Worm (Caenorhabditis elegans) whole organism, young adult: ENCODE measurements around the gene sut-2.
"Not testable (repeated sequence)": the region's sequence is repeated elsewhere in the genome, so short reads cannot be mapped to it uniquely, and the experiment has no call there.

Experiments used
- B0336.3 ChIP-seq: fragments of 200-800 bp; sonication (Bioruptor generic); IDR thresholded peaks from 2 replicates; pipeline ENCODE4 v1.3.6; 2022; ENCODE audit warnings: missing genetic modification characterization, missing compliant biosample characterization
- D2030.7 ChIP-seq: fragments of 200-800 bp; sonication (Bioruptor generic); IDR thresholded peaks from 2 replicates; pipeline ENCODE4 v1.3.6; 2022; ENCODE audit warnings: missing genetic modification reagents, missing genetic modification characterization, missing compliant biosample characterization
- F33H1.4 ChIP-seq: fragments of 200-800 bp; sonication (Bioruptor generic); IDR thresholded peaks from 2 replicates; pipeline ENCODE4 v1.3.6; 2022; ENCODE audit warnings: missing genetic modification reagents, missing genetic modification characterization, missing compliant biosample characterization
- attf-3 ChIP-seq: fragments of 200-800 bp; sonication (Bioruptor generic); conservative IDR thresholded peaks from 2 replicates; pipeline ENCODE4 v1.3.6; 2022; ENCODE audit warnings: missing genetic modification reagents, missing genetic modification characterization, missing compliant biosample characterization
- ceh-100 ChIP-seq: fragments of 200-800 bp; sonication (Bioruptor generic); IDR thresholded peaks from 2 replicates; pipeline ENCODE4 v1.3.6; 2022; ENCODE audit warnings: missing genetic modification reagents, missing genetic modification characterization, missing compliant biosample characterization
- ceh-91 ChIP-seq: fragments of 200-800 bp; sonication (Bioruptor generic); IDR thresholded peaks from 2 replicates; pipeline ENCODE4 v1.3.6; 2022; ENCODE audit warnings: missing genetic modification reagents, missing genetic modification characterization, missing compliant biosample characterization
- die-1 ChIP-seq: sonication (generic microtip); optimal IDR thresholded peaks from 2 replicates; lab custom pipeline; 2016; ENCODE audit warnings: missing genotype, mild to moderate bottlenecking, missing genetic modification characterization, missing compliant biosample characterization
- egrh-3 ChIP-seq: fragments of 200-800 bp; sonication (Bioruptor generic); IDR thresholded peaks from 2 replicates; pipeline ENCODE4 v1.3.6; 2022; ENCODE audit warnings: missing genetic modification reagents, missing genetic modification characterization, missing compliant biosample characterization
- ets-4 ChIP-seq: fragments of 200-800 bp; sonication (Bioruptor generic); optimal IDR thresholded peaks from 2 replicates; lab custom pipeline; 2018; ENCODE audit warnings: mild to moderate bottlenecking, missing genetic modification characterization, missing compliant biosample characterization
- hmg-1.2 ChIP-seq: fragments of 200-800 bp; sonication (Bioruptor generic); IDR thresholded peaks from 2 replicates; pipeline ENCODE4 v1.3.6; 2022; ENCODE audit warnings: missing genetic modification reagents, missing genetic modification characterization, missing compliant biosample characterization
- hrde-1 ChIP-seq: sonication (generic microtip); optimal IDR thresholded peaks from 2 replicates; lab custom pipeline; 2016; ENCODE audit warnings: missing genetic modification characterization, mild to moderate bottlenecking, missing compliant biosample characterization, moderate library complexity, missing genotype, missing genetic modification reagents, borderline replicate concordance
- lag-1 ChIP-seq: fragments of 200-800 bp; sonication (Bioruptor generic); IDR thresholded peaks from 2 replicates; pipeline ENCODE4 v1.3.6; 2022; ENCODE audit warnings: missing genetic modification reagents, missing genetic modification characterization, missing compliant biosample characterization
- let-607 ChIP-seq, 2 experiments: fragments of 200-800 bp in 1 of 2; sonication (Bioruptor generic) in 1 of 2; sonication (generic microtip) in 1 of 2; optimal IDR thresholded peaks; 2 replicates each; lab custom pipeline; 2016 to 2018; ENCODE audit warnings: mild to moderate bottlenecking in 2 of 2, missing compliant biosample characterization in 2 of 2, missing genetic modification characterization in 2 of 2, moderate library complexity in 2 of 2, missing genotype in 1 of 2
- lin-26 ChIP-seq: fragments of 200-800 bp; sonication (Bioruptor generic); IDR thresholded peaks from 2 replicates; pipeline ENCODE4 v1.3.6; 2022; ENCODE audit warnings: missing genetic modification reagents, missing genetic modification characterization, missing compliant biosample characterization
- lin-35 ChIP-seq, 3 experiments: fragments of 150-350 bp in 2 of 3; sonication (generic microtip) in 1 of 3; optimal IDR thresholded peaks; 2 replicates each; lab custom pipeline; 2014 to 2018; ENCODE audit warnings: missing biosample characterization in 3 of 3, missing genetic modification characterization in 3 of 3, missing genetic modification reagents in 3 of 3
- lin-40 ChIP-seq: sonication (generic microtip); optimal IDR thresholded peaks from 2 replicates; lab custom pipeline; 2016; ENCODE audit warnings: missing genetic modification characterization, mild to moderate bottlenecking, missing compliant biosample characterization, missing genotype, missing genetic modification reagents
- lir-1 ChIP-seq: fragments of 200-800 bp; sonication (Bioruptor generic); conservative IDR thresholded peaks from 2 replicates; pipeline ENCODE4 v1.3.6; 2022; ENCODE audit warnings: missing genetic modification reagents, missing genetic modification characterization, missing compliant biosample characterization
- lsl-1 ChIP-seq: fragments of 200-800 bp; sonication (Bioruptor generic); optimal IDR thresholded peaks from 2 replicates; lab custom pipeline; 2018; ENCODE audit warnings: mild to moderate bottlenecking, missing genetic modification characterization, moderate library complexity, missing compliant biosample characterization
- madf-6 ChIP-seq: fragments of 200-800 bp; sonication (Bioruptor generic); IDR thresholded peaks from 2 replicates; pipeline ENCODE4 v1.3.6; 2022; ENCODE audit warnings: missing genetic modification reagents, missing genetic modification characterization, missing compliant biosample characterization
- madf-8 ChIP-seq: fragments of 200-800 bp; sonication (Bioruptor generic); conservative IDR thresholded peaks from 2 replicates; pipeline ENCODE4 v1.3.6; 2022; ENCODE audit warnings: missing genetic modification reagents, missing genetic modification characterization, missing compliant biosample characterization
- mcd-1 ChIP-seq: fragments of 200-800 bp; sonication (Bioruptor generic); IDR thresholded peaks from 2 replicates; pipeline ENCODE4 v1.3.6; 2022; ENCODE audit warnings: missing genetic modification reagents, missing genetic modification characterization, missing compliant biosample characterization
- nfya-2 ChIP-seq: fragments of 200-800 bp; sonication (Bioruptor generic); IDR thresholded peaks from 2 replicates; pipeline ENCODE4 v1.3.6; 2022; ENCODE audit warnings: missing genetic modification reagents, missing genetic modification characterization, missing compliant biosample characterization
- nfyb-1 ChIP-seq: fragments of 200-800 bp; sonication (Bioruptor generic); IDR thresholded peaks from 2 replicates; pipeline ENCODE4 v1.3.6; 2022; ENCODE audit warnings: missing genetic modification reagents, missing genetic modification characterization, missing compliant biosample characterization
- nhr-80 ChIP-seq: sonication (generic microtip); optimal IDR thresholded peaks from 2 replicates; lab custom pipeline; 2016; ENCODE audit warnings: missing genetic modification characterization, missing compliant biosample characterization
- rpc-1 ChIP-seq, 2 experiments: fragments of 150-350 bp in 1 of 2; sonication (generic microtip) in 1 of 2; optimal IDR thresholded peaks; 2 replicates each; lab custom pipeline; 2014 to 2018; ENCODE audit warnings: missing biosample characterization in 1 of 2, missing genetic modification characterization in 1 of 2, missing genetic modification reagents in 1 of 2, missing genotype in 1 of 2
- sea-2 ChIP-seq: fragments of 200-800 bp; sonication (Bioruptor generic); IDR thresholded peaks from 2 replicates; pipeline ENCODE4 v1.3.6; 2022; ENCODE audit warnings: missing genetic modification characterization, missing compliant biosample characterization
- snpc-4 ChIP-seq, 5 experiments: fragments of 150-350 bp in 1 of 5; sonication (generic microtip) in 4 of 5; optimal IDR thresholded peaks; 2 replicates each; lab custom pipeline; 2014 to 2018; ENCODE audit warnings: missing genetic modification characterization in 5 of 5, missing biosample characterization in 3 of 5, antibody characterized with exemption in 2 of 5, mild to moderate bottlenecking in 2 of 5, missing compliant biosample characterization in 2 of 5, missing genotype in 2 of 5, moderate library complexity in 2 of 5, missing genetic modification reagents in 1 of 5
- tbp1 ChIP-seq: fragments of 200-800 bp; sonication (Bioruptor generic); optimal IDR thresholded peaks from 2 replicates; lab custom pipeline; 2018; ENCODE audit warnings: mild to moderate bottlenecking, missing genetic modification characterization, missing compliant biosample characterization
- tbx-9 ChIP-seq: sonication (generic microtip); optimal IDR thresholded peaks from 2 replicates; lab custom pipeline; 2016; ENCODE audit warnings: borderline replicate concordance, missing genetic modification characterization, inconsistent platforms, missing compliant biosample characterization
- xnd-1 ChIP-seq: sonication (generic microtip); optimal IDR thresholded peaks from 2 replicates; lab custom pipeline; 2016; ENCODE audit warnings: missing genotype, missing genetic modification reagents, missing genetic modification characterization, missing compliant biosample characterization
- zfh-2 ChIP-seq: fragments of 200-800 bp; sonication (Bioruptor generic); conservative IDR thresholded peaks from 2 replicates; pipeline ENCODE4 v1.3.6; 2022; ENCODE audit warnings: missing genetic modification reagents, missing genetic modification characterization, missing compliant biosample characterization
- ztf-26 ChIP-seq: sonication (generic microtip); optimal IDR thresholded peaks from 2 replicates; lab custom pipeline; 2017; ENCODE audit warnings: missing genetic modification characterization, missing compliant biosample characterization

The sut-2 gene

ce11 chrV:4553572-4553971 is 16.3 kb downstream of the sut-2 start, which contains the start of gene Y61A9LA.12:
TSS of gene Y61A9LA.12 (plus strand) at chrV:4553872.
- not testable (repeated sequence) for TF ChIP-seq tbp1 (GFP tag; lab: Kevin White, UChicago); rpc-1 (optimal IDR thresholded peaks at IDR 0.05; lab: Kevin White, UChicago); rpc-1 (tag; optimal IDR thresholded peaks at IDR 0.05; lab: Kevin White, UChicago); tbx-9 (tag; lab: Kevin White, UChicago)

- TF ChIP-seq lsl-1 (GFP tag; lab: Kevin White, UChicago) (peak; percentile 95), madf-6 (GFP tag; lab: Robert Waterston, UW) (peak; percentile 88), F33H1.4 (GFP tag; lab: Robert Waterston, UW) (peak; percentile 90), ceh-100 (GFP tag; lab: Robert Waterston, UW) (peak; percentile 78), xnd-1 (tag; lab: Kevin White, UChicago) (peak; percentile 88), D2030.7 (peak; percentile 49; the same call in 1 of the 2 replicates), madf-8 (peak; percentile 68), attf-3 (GFP tag; lab: Robert Waterston, UW) (peak; percentile 25; the same call in 1 of the 2 replicates), egrh-3 (0 out of 2 replicates have a peak, but pooled peaks have one; percentile 24)
- TF ChIP-seq, all 124 proteins: peak for 9; not testable (repeated sequence) for 115
Observed at ce11 chrV:4552394-4553096, 17.3 kb downstream of the sut-2 start.

ce11 chrV:4551911-4552310 is 17.9 kb downstream of the sut-2 start:
- TF ChIP-seq snpc-4 (GFP tag; optimal IDR thresholded peaks at IDR 0.05; lab: Kevin White, UChicago) = no peak
- TF ChIP-seq snpc-4 (tag; optimal IDR thresholded peaks at IDR 0.05; lab: Kevin White, UChicago) = no peak
- TF ChIP-seq lin-35 (GFP tag; optimal IDR thresholded peaks at IDR 0.05; lab: Kevin White, UChicago) = no peak
- no peak for TF ChIP-seq lir-1
- TF ChIP-seq hrde-1 (tag; lab: Kevin White, UChicago) = no peak
- no peak for TF ChIP-seq hmg-1.2 (GFP tag; lab: Robert Waterston, UW)
- TF ChIP-seq mcd-1 = no peak
- no peak for TF ChIP-seq ceh-91 (GFP tag; lab: Robert Waterston, UW)
- no peak for TF ChIP-seq sea-2 (GFP tag; lab: Robert Waterston, UW)
- TF ChIP-seq ets-4 (GFP tag; lab: Kevin White, UChicago) = no peak
- no peak for TF ChIP-seq nfyb-1
- TF ChIP-seq lsl-1 (GFP tag; lab: Kevin White, UChicago) = no peak
- no peak for TF ChIP-seq die-1 (tag; lab: Kevin White, UChicago)
- TF ChIP-seq lin-26 (GFP tag; lab: Robert Waterston, UW) = no peak

- TF ChIP-seq lin-40 (tag; lab: Kevin White, UChicago) (peak; percentile 17), hmg-1.2 (GFP tag; lab: Robert Waterston, UW) (peak; percentile 49; the same call in 1 of the 2 replicates), lag-1 (GFP tag; lab: Robert Waterston, UW) (no peak), nhr-80 (tag; lab: Kevin White, UChicago) (peak; percentile 50), B0336.3 (0 out of 2 replicates have a peak, but pooled peaks have one; percentile 24), zfh-2 (GFP tag; lab: Robert Waterston, UW) (peak; percentile 70), nfya-2 (no peak), ztf-26 (tag; lab: Kevin White, UChicago) (peak; percentile 13), let-607 (tag; optimal IDR thresholded peaks at IDR 0.05; lab: Kevin White, UChicago) (peak in 1 of 2 experiments; percentile 7)
Observed at ce11 chrV:4550459-4550858, 19.4 kb downstream of the sut-2 start.
